Worm (Caenorhabditis elegans) whole organism, mixed stage, embryonic: ENCODE data around the gene nhr-78.

Source experiments
- M03D4.4 ChIP-seq: sonication (generic microtip); optimal IDR thresholded peaks from 2 replicates; lab custom pipeline; 2017; ENCODE audit warnings: mild to moderate bottlenecking, missing genetic modification characterization, missing compliant biosample characterization
- lin-32 ChIP-seq: fragments of 200-800 bp; sonication (Bioruptor generic); optimal IDR thresholded peaks from 2 replicates; lab custom pipeline; 2018; ENCODE audit warnings: mild to moderate bottlenecking, missing genetic modification characterization, missing compliant biosample characterization
- nhr-28 ChIP-seq: fragments of 150-350 bp; optimal IDR thresholded peaks from 2 replicates; lab custom pipeline; 2014; ENCODE audit warnings: missing biosample characterization, missing genetic modification characterization
- unc-62 ChIP-seq: fragments of 150-350 bp; optimal IDR thresholded peaks from 2 replicates; lab custom pipeline; 2014; ENCODE audit warnings: missing biosample characterization, missing genetic modification reagents, missing genetic modification characterization
- zip-8 ChIP-seq: fragments of 150-350 bp; optimal IDR thresholded peaks from 2 replicates; lab custom pipeline; 2014; ENCODE audit warnings: missing biosample characterization, missing genetic modification characterization

- TF ChIP-seq M03D4.4 (tag; lab: Kevin White, UChicago) (no peak), unc-62 (GFP tag; lab: Kevin White, UChicago) (no peak), nhr-28 (no peak), lin-32 (GFP tag; lab: Kevin White, UChicago) (no peak), zip-8 (no peak)
Observed at ce11 chrIV:4247334-4247733, 30.3 kb downstream of the nhr-78 start.
